Worm (Caenorhabditis elegans): ENCODE data around the gene mig-2.

DNA sequence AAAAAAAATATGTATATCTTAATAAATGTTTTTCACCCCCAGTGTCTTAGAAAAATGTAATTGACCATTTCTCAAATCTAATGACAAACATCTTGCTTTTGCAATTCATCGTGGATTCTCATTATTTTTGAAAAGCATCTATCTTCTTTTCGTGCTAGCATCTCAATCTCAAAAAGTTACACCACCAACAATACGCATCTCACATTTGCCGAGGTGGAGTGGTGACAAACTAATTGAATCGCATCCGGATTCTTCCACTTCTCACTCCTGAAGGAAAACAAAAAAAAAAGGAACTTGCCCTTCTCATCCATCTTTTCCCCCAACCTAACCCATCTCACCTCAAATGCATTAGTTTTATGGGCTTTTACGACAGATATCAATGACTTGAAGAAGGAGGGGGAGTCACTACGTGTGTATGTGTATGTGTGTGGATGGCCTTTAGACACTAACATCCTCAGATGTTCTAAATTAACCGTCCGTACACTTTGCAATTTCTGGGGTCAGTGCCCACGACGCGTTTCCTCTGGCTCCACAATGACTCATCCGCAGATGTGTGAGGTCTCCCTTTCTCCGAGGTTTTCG, 875 bp upstream of the mig-2 start:
- TF ChIP-seq blmp-1 (tag; optimal IDR thresholded peaks at IDR 0.05) = peak; percentile 14
- TF ChIP-seq jun-1 (tag; optimal IDR thresholded peaks at IDR 0.05) = no peak
- no peak for TF ChIP-seq nhr-20 (tag; optimal IDR thresholded peaks at IDR 0.05)
- TF ChIP-seq nhr-12 (tag; optimal IDR thresholded peaks at IDR 0.05) = no peak
- TF ChIP-seq ceh-82 (tag; optimal IDR thresholded peaks at IDR 0.05) = no peak
- no peak for TF ChIP-seq ama-1 (optimal IDR thresholded peaks at IDR 0.05)
- no peak for TF ChIP-seq lin-13 (GFP tag; optimal IDR thresholded peaks at IDR 0.05)
- TF ChIP-seq nhr-28 (tag; optimal IDR thresholded peaks at IDR 0.05) = no peak
- TF ChIP-seq ceh-90 (tag; optimal IDR thresholded peaks at IDR 0.05) = no peak
- TF ChIP-seq mdl-1 (tag; optimal IDR thresholded peaks at IDR 0.05) = no peak
- TF ChIP-seq fkh-10 (GFP tag; optimal IDR thresholded peaks at IDR 0.05) = no peak
- TF ChIP-seq pag-3 (tag; optimal IDR thresholded peaks at IDR 0.05; ENCODE audit: borderline replicate concordance, insufficient read depth) = no peak
- TF ChIP-seq unc-130 (tag; optimal IDR thresholded peaks at IDR 0.05) = no peak

All from whole organism, L1 larva.